Fruit fly (Drosophila melanogaster) whole organism, embryonic: Measurements from ENCODE around the gene hng2.

Experiments used
- Atf3 ChIP-seq: fragments of 200-800 bp; sonication (Bioruptor generic); optimal IDR thresholded peaks from 3 replicates; lab custom pipeline; 2016; ENCODE audit warnings: missing biosample characterization, missing genetic modification characterization
- B-H2 ChIP-seq: fragments of 200-800 bp; sonication (Bioruptor generic); optimal IDR thresholded peaks from 2 replicates; lab custom pipeline; 2018; ENCODE audit warnings: missing biosample characterization, mild to moderate bottlenecking, missing genetic modification characterization
- CG10462 ChIP-seq: fragments of 200-800 bp; sonication (Bioruptor generic); optimal IDR thresholded peaks from 2 replicates; lab custom pipeline; 2016; ENCODE audit warnings: missing biosample characterization, missing genetic modification characterization
- CG11456 ChIP-seq: fragments of 200-800 bp; sonication (Bioruptor generic); IDR thresholded peaks from 3 replicates; pipeline ENCODE4 v1.3.6; 2022; ENCODE audit warnings: missing biosample characterization, missing genetic modification characterization
- CG14441 ChIP-seq: fragments of 200-800 bp; sonication (Bioruptor generic); IDR thresholded peaks from 2 replicates; pipeline ENCODE4 v1.3.6; 2022; ENCODE audit warnings: missing biosample characterization, missing genetic modification characterization
- CG1603 ChIP-seq: fragments of 200-800 bp; sonication (Bioruptor generic); optimal IDR thresholded peaks from 2 replicates; lab custom pipeline; 2019; ENCODE audit warnings: missing biosample characterization, mild to moderate bottlenecking, missing genetic modification characterization, moderate library complexity
- CG16863 ChIP-seq: fragments of 200-800 bp; sonication (Bioruptor generic); optimal IDR thresholded peaks from 3 replicates; lab custom pipeline; 2016; ENCODE audit warnings: missing biosample characterization, missing genetic modification characterization
- CG17568 ChIP-seq: fragments of 200-800 bp; sonication (Bioruptor generic); optimal IDR thresholded peaks from 2 replicates; lab custom pipeline; 2018; ENCODE audit warnings: missing biosample characterization, mild to moderate bottlenecking, missing genetic modification characterization, moderate library complexity
- CG17829 ChIP-seq: fragments of 200-800 bp; optimal IDR thresholded peaks from 2 replicates; lab custom pipeline; 2019; ENCODE audit warnings: missing biosample characterization, mild to moderate bottlenecking, missing genetic modification characterization, moderate library complexity
- CG3065 ChIP-seq: fragments of 200-800 bp; sonication (Bioruptor generic); optimal IDR thresholded peaks from 2 replicates; lab custom pipeline; 2016; ENCODE audit warnings: missing biosample characterization, missing genetic modification characterization
- CG31365 ChIP-seq: fragments of 200-800 bp; sonication (Bioruptor generic); optimal IDR thresholded peaks from 2 replicates; lab custom pipeline; 2018; ENCODE audit warnings: missing biosample characterization, mild to moderate bottlenecking, missing genetic modification characterization
- CG31441 ChIP-seq: fragments of 200-800 bp; sonication (Bioruptor generic); IDR thresholded peaks from 2 replicates; pipeline ENCODE4 v1.3.6; 2022; ENCODE audit warnings: missing biosample characterization, missing genetic modification characterization
- CG32767 ChIP-seq: fragments of 200-800 bp; sonication (Bioruptor generic); IDR thresholded peaks from 2 replicates; pipeline ENCODE4 v1.3.6; 2022; ENCODE audit warnings: missing biosample characterization, missing genetic modification characterization
- CG4328 ChIP-seq: fragments of 200-800 bp; sonication (Bioruptor generic); optimal IDR thresholded peaks from 3 replicates; lab custom pipeline; 2017; ENCODE audit warnings: missing biosample characterization, missing genetic modification reagents, missing genetic modification characterization
- CG4820 ChIP-seq: fragments of 200-800 bp; sonication (Bioruptor generic); optimal IDR thresholded peaks from 3 replicates; lab custom pipeline; 2016; ENCODE audit warnings: missing biosample characterization, missing genetic modification characterization
- CG6689 ChIP-seq: fragments of 200-800 bp; sonication (Bioruptor generic); IDR thresholded peaks from 2 replicates; pipeline ENCODE4 v1.3.6; 2022; ENCODE audit warnings: missing biosample characterization, missing genetic modification characterization
- CG7372 ChIP-seq: fragments of 200-800 bp; sonication (Bioruptor generic); IDR thresholded peaks from 2 replicates; pipeline ENCODE4 v1.3.6; 2022; ENCODE audit warnings: missing biosample characterization, missing genetic modification characterization
- CG7839 ChIP-seq: fragments of 200-800 bp; sonication (Bioruptor generic); optimal IDR thresholded peaks from 3 replicates; lab custom pipeline; 2018; ENCODE audit warnings: missing biosample characterization, mild to moderate bottlenecking, missing genetic modification characterization, moderate library complexity
- CG7928 ChIP-seq: fragments of 200-800 bp; sonication (Bioruptor generic); optimal IDR thresholded peaks from 2 replicates; lab custom pipeline; 2017; ENCODE audit warnings: missing biosample characterization, mild to moderate bottlenecking, missing genetic modification characterization
- CG8478 ChIP-seq: fragments of >200 bp; optimal IDR thresholded peaks from 2 replicates; lab custom pipeline; 2018
- D ChIP-seq, 2 experiments: fragments of 200-800 bp in 1 of 2; fragments of >200 bp in 1 of 2; sonication (Bioruptor generic) in 1 of 2; optimal IDR thresholded peaks; 2 replicates in 1 of 2; 3 replicates in 1 of 2; lab custom pipeline; 2017; ENCODE audit warnings: mild to moderate bottlenecking in 1 of 2, missing biosample characterization in 1 of 2, missing genetic modification characterization in 1 of 2, missing genetic modification reagents in 1 of 2
- Ets97D ChIP-seq: fragments of 200-800 bp; sonication (Bioruptor generic); optimal IDR thresholded peaks from 3 replicates; lab custom pipeline; 2016; ENCODE audit warnings: missing biosample characterization, missing genetic modification characterization
- Gsc ChIP-seq: fragments of 200-800 bp; sonication (Bioruptor generic); IDR thresholded peaks from 2 replicates; pipeline ENCODE4 v1.3.6; 2022; ENCODE audit warnings: missing biosample characterization, missing genetic modification characterization
- HHEX ChIP-seq: fragments of 200-800 bp; sonication (Bioruptor generic); optimal IDR thresholded peaks from 3 replicates; lab custom pipeline; 2017; ENCODE audit warnings: missing biosample characterization, mild to moderate bottlenecking, missing genetic modification characterization, missing genetic modification reagents
- Hmx ChIP-seq: fragments of 200-800 bp; sonication (Bioruptor generic); optimal IDR thresholded peaks from 2 replicates; lab custom pipeline; 2016; ENCODE audit warnings: missing biosample characterization, missing genetic modification characterization
- Hr78 ChIP-seq, 2 experiments: fragments of 200-800 bp in 1 of 2; fragments of >200 bp in 1 of 2; sonication (Bioruptor generic) in 1 of 2; optimal IDR thresholded peaks; 2 replicates each; lab custom pipeline; 2017 to 2019; ENCODE audit warnings: missing biosample characterization in 2 of 2, missing genetic modification characterization in 2 of 2, mild to moderate bottlenecking in 1 of 2, moderate library complexity in 1 of 2
- NFAT ChIP-seq: fragments of 200-800 bp; sonication (Bioruptor generic); IDR thresholded peaks from 2 replicates; pipeline ENCODE4 v1.3.6; 2022; ENCODE audit warnings: missing biosample characterization, missing genetic modification characterization
- Ravus ChIP-seq: fragments of 200-800 bp; sonication (Bioruptor generic); IDR thresholded peaks from 2 replicates; pipeline ENCODE4 v1.3.6; 2022; ENCODE audit warnings: missing biosample characterization, missing genetic modification characterization
- Rx ChIP-seq: fragments of 200-800 bp; sonication (Bioruptor generic); IDR thresholded peaks from 2 replicates; pipeline ENCODE4 v1.3.6; 2022; ENCODE audit warnings: missing biosample characterization, missing genetic modification characterization
- Sry-β ChIP-seq: fragments of 200-800 bp; sonication (Bioruptor generic); optimal IDR thresholded peaks from 2 replicates; lab custom pipeline; 2018; ENCODE audit warnings: missing biosample characterization, mild to moderate bottlenecking, missing genetic modification characterization, moderate library complexity
- Sry-δ ChIP-seq: fragments of 200-800 bp; sonication (Bioruptor generic); optimal IDR thresholded peaks from 2 replicates; lab custom pipeline; 2016; ENCODE audit warnings: missing biosample characterization, missing genetic modification characterization
- Tbp ChIP-seq: fragments of >200 bp; optimal IDR thresholded peaks from 2 replicates; lab custom pipeline; 2018; ENCODE audit warnings: missing biosample characterization, missing genetic modification characterization
- Trl ChIP-seq, 3 experiments: fragments of >200 bp in 2 of 3; fragments of 200-800 bp in 1 of 3; sonication (Bioruptor generic) in 1 of 3; optimal IDR thresholded peaks; 2 replicates in 1 of 3; 3 replicates in 2 of 3; lab custom pipeline; 2016 to 2017; ENCODE audit warnings: missing biosample characterization in 1 of 3, missing genetic modification characterization in 1 of 3
- Xrp1 ChIP-seq: fragments of 200-800 bp; sonication (Bioruptor generic); IDR thresholded peaks from 2 replicates; pipeline ENCODE4 v1.3.6; 2022; ENCODE audit warnings: missing biosample characterization, missing genetic modification characterization
- ap ChIP-seq: fragments of 200-800 bp; sonication (Bioruptor generic); IDR thresholded peaks from 2 replicates; pipeline ENCODE4 v1.3.6; 2022; ENCODE audit warnings: missing biosample characterization, missing genetic modification characterization
- cato ChIP-seq: fragments of 200-800 bp; sonication (Bioruptor generic); optimal IDR thresholded peaks from 2 replicates; lab custom pipeline; 2016; ENCODE audit warnings: missing biosample characterization, missing genetic modification characterization, borderline replicate concordance
- cg ChIP-seq: fragments of 200-800 bp; sonication (Bioruptor generic); optimal IDR thresholded peaks from 3 replicates; lab custom pipeline; 2019; ENCODE audit warnings: missing biosample characterization, mild to moderate bottlenecking, missing genetic modification characterization, moderate library complexity
- crol ChIP-seq: fragments of 200-800 bp; sonication (Bioruptor generic); IDR thresholded peaks from 2 replicates; pipeline ENCODE4 v1.3.6; 2022; ENCODE audit warnings: missing biosample characterization, missing genetic modification characterization
- fd96Cb ChIP-seq: fragments of 200-800 bp; sonication (Bioruptor generic); optimal IDR thresholded peaks from 2 replicates; lab custom pipeline; 2018; ENCODE audit warnings: missing biosample characterization, mild to moderate bottlenecking, missing genetic modification characterization, moderate library complexity
- ftz-f1 ChIP-seq: fragments of 200-800 bp; sonication (Bioruptor generic); optimal IDR thresholded peaks from 2 replicates; lab custom pipeline; 2016; ENCODE audit warnings: missing biosample characterization, missing genetic modification characterization
- gfzf ChIP-seq: fragments of 200-800 bp; sonication (Bioruptor generic); optimal IDR thresholded peaks from 2 replicates; lab custom pipeline; 2016; ENCODE audit warnings: missing biosample characterization, mild to moderate bottlenecking, missing genetic modification characterization, moderate library complexity
- nerfin-2 ChIP-seq: fragments of 200-800 bp; sonication (Bioruptor generic); IDR thresholded peaks from 2 replicates; pipeline ENCODE4 v1.3.6; 2022; ENCODE audit warnings: missing biosample characterization, missing genetic modification characterization; ENCODE audit not compliant: partially characterized antibody
- pfk ChIP-seq: fragments of 200-800 bp; sonication (Bioruptor generic); optimal IDR thresholded peaks from 2 replicates; lab custom pipeline; 2018; ENCODE audit warnings: missing biosample characterization, mild to moderate bottlenecking, missing genetic modification characterization, moderate library complexity
- run ChIP-seq: fragments of 200-800 bp; sonication (Bioruptor generic); optimal IDR thresholded peaks from 3 replicates; lab custom pipeline; 2018; ENCODE audit warnings: missing biosample characterization, mild to moderate bottlenecking, missing genetic modification characterization
- sisA ChIP-seq: fragments of 200-800 bp; sonication (Bioruptor generic); IDR thresholded peaks from 2 replicates; pipeline ENCODE4 v1.3.6; 2022; ENCODE audit warnings: missing biosample characterization, missing genetic modification characterization
- slou ChIP-seq: fragments of 200-800 bp; sonication (Bioruptor generic); optimal IDR thresholded peaks from 3 replicates; lab custom pipeline; 2016; ENCODE audit warnings: missing biosample characterization, missing genetic modification characterization
- ttk ChIP-seq: fragments of 200-800 bp; sonication (Bioruptor generic); IDR thresholded peaks from 2 replicates; pipeline ENCODE4 v2.1.2; 2022; ENCODE audit warnings: missing biosample characterization, missing genetic modification characterization
- unc-4 ChIP-seq: fragments of 200-800 bp; sonication (Bioruptor generic); IDR thresholded peaks from 2 replicates; pipeline ENCODE4 v1.3.6; 2022; ENCODE audit warnings: missing biosample characterization, missing genetic modification characterization; ENCODE audit not compliant: partially characterized antibody
- vnd ChIP-seq: fragments of 200-800 bp; sonication (Bioruptor generic); IDR thresholded peaks from 3 replicates; pipeline ENCODE4 v1.3.6; 2022; ENCODE audit warnings: missing biosample characterization, missing genetic modification characterization; ENCODE audit not compliant: partially characterized antibody
- vvl ChIP-seq: fragments of 200-800 bp; sonication (Bioruptor generic); IDR thresholded peaks from 2 replicates; pipeline ENCODE4 v1.3.6; 2022; ENCODE audit warnings: missing biosample characterization, missing genetic modification characterization

The hng2 gene

dm6 chr3R:8823761-8824499, 17.8 kb downstream of the hng2 start, which contains the start of the genes IscU and CG8379 (continued):
- TF ChIP-seq CG16863 (GFP tag; lab: Kevin White, UChicago) (no peak), HHEX (GFP tag; lab: Kevin White, UChicago) (no peak), Hr78 (GFP tag; optimal IDR thresholded peaks at IDR 0.05; lab: Kevin White, UChicago) (no peak), CG17568 (GFP tag; lab: Kevin White, UChicago) (no peak), vnd (GFP tag; lab: Robert Waterston, UW) (no peak), CG7839 (no peak), CG6689 (no peak), pfk (GFP tag; lab: Kevin White, UChicago) (no peak), slou (GFP tag; lab: Kevin White, UChicago) (no peak), CG4328 (GFP tag; lab: Kevin White, UChicago) (peak; percentile 19), fd96Cb (tag; lab: Kevin White, UChicago) (no peak), Gsc (no peak), CG3065 (GFP tag; lab: Kevin White, UChicago) (no peak), unc-4 (GFP tag; lab: Robert Waterston, UW) (peak; percentile 73), crol (GFP tag; lab: Robert Waterston, UW) (no peak), CG11456 (GFP tag; lab: Robert Waterston, UW) (no peak), Tbp (no peak), Hmx (GFP tag; lab: Kevin White, UChicago) (no peak), ttk (GFP tag; lab: Robert Waterston, UW) (no peak), sisA (GFP tag; lab: Robert Waterston, UW) (no peak), CG8478 (no peak), Rx (no peak), Ravus (GFP tag; lab: Robert Waterston, UW) (no peak), Xrp1 (no peak), CG32767 (no peak), CG7928 (GFP tag; lab: Kevin White, UChicago) (no peak), Atf3 (GFP tag; lab: Kevin White, UChicago) (no peak), NFAT (GFP tag; lab: Robert Waterston, UW) (no peak), ftz-f1 (GFP tag; lab: Kevin White, UChicago) (no peak), D (optimal IDR thresholded peaks at IDR 0.05; lab: Kevin White, UChicago) (no peak), D (GFP tag; optimal IDR thresholded peaks at IDR 0.05; lab: Kevin White, UChicago) (no peak), ap (GFP tag; lab: Robert Waterston, UW) (no peak), Ets97D (GFP tag; lab: Kevin White, UChicago) (peak; percentile 10), cg (no peak), CG31441 (GFP tag; lab: Robert Waterston, UW) (no peak), Trl (optimal IDR thresholded peaks at IDR 0.05; lab: Kevin White, UChicago) (no peak), Trl (GFP tag; optimal IDR thresholded peaks at IDR 0.05; lab: Kevin White, UChicago) (no peak), CG10462 (GFP tag; lab: Kevin White, UChicago) (no peak), nerfin-2 (GFP tag; lab: Robert Waterston, UW) (no peak), CG7372 (GFP tag; lab: Robert Waterston, UW) (no peak), CG1603 (no peak), CG31365 (tag; lab: Kevin White, UChicago) (no peak), B-H2 (no peak), cato (GFP tag; lab: Kevin White, UChicago) (no peak), Sry-β (no peak), CG4820 (no peak), gfzf (GFP tag; lab: Kevin White, UChicago) (peak; percentile 73), Sry-δ (GFP tag; lab: Kevin White, UChicago) (no peak), CG17829 (peak; percentile 53), vvl (GFP tag; lab: Robert Waterston, UW) (no peak), run (tag; lab: Kevin White, UChicago) (no peak), CG14441 (GFP tag; lab: Robert Waterston, UW) (no peak)
